Fruit fly (Drosophila melanogaster) whole organism: Measurements from ENCODE around the gene SpdS.

Source experiments
- CG8478 ChIP-seq: fragments of >200 bp; optimal IDR thresholded peaks from 2 replicates; lab custom pipeline; 2018; ENCODE audit warnings: inconsistent platforms
- Dll ChIP-seq: fragments of >200 bp; optimal IDR thresholded peaks from 2 replicates; lab custom pipeline; 2017
- psq ChIP-seq: fragments of >200 bp; optimal IDR thresholded peaks from 2 replicates; lab custom pipeline; 2017

DNA sequence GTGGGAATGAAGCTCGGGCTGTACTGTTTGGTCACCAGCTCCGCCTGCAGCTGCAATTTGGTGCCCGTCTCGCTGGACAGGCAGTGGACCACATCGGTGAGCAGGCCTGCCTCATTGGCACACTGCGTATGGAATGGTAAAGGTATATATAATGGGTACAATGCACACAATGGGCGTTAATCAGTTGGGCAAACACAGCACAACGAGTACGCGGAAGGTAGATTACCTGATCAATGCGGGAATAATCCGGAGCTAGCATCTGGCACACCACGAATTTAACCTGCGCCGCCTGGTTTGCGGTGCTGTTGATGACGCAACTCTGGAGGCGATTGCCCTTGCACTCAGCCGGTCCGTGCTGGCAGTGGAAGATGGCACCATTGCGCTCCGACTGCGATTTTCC, 6.0 kb upstream of the SpdS start:
- no peak for TF ChIP-seq CG8478
- TF ChIP-seq Dll (lab: Kevin White, UChicago) = no peak
- no peak for TF ChIP-seq psq (lab: Kevin White, UChicago)
